Fruit fly (Drosophila melanogaster) whole organism, pupa: ENCODE measurements around the gene Cda5.

Experiments
- CG10348 ChIP-seq: fragments of 200-800 bp; sonication (Bioruptor generic); IDR thresholded peaks from 2 replicates; pipeline ENCODE4 v1.3.6; 2022; ENCODE audit warnings: missing biosample characterization, missing genetic modification characterization
- CG32121 ChIP-seq: fragments of 200-800 bp; sonication (Bioruptor generic); IDR thresholded peaks from 2 replicates; pipeline ENCODE4 v1.3.6; 2022; ENCODE audit warnings: missing biosample characterization, missing genetic modification characterization
- CG4496 ChIP-seq: fragments of 200-800 bp; sonication (Bioruptor generic); IDR thresholded peaks from 3 replicates; pipeline ENCODE4 v1.3.6; 2022; ENCODE audit warnings: missing biosample characterization, missing genetic modification characterization
- CG8159 ChIP-seq: fragments of 200-800 bp; sonication (Bioruptor generic); optimal IDR thresholded peaks from 3 replicates; lab custom pipeline; 2018; ENCODE audit warnings: missing biosample characterization, mild to moderate bottlenecking, missing genetic modification characterization, moderate library complexity
- CG8301 ChIP-seq: fragments of 200-800 bp; sonication (Bioruptor generic); optimal IDR thresholded peaks from 2 replicates; lab custom pipeline; 2018; ENCODE audit warnings: missing biosample characterization, mild to moderate bottlenecking, missing genetic modification characterization
- CG9948 ChIP-seq: fragments of 200-800 bp; sonication (Bioruptor generic); optimal IDR thresholded peaks from 2 replicates; lab custom pipeline; 2018; ENCODE audit warnings: missing biosample characterization, mild to moderate bottlenecking, missing genetic modification characterization, moderate library complexity
- D1 ChIP-seq: fragments of 200-800 bp; sonication (Bioruptor generic); optimal IDR thresholded peaks from 2 replicates; lab custom pipeline; 2018; ENCODE audit warnings: missing biosample characterization, mild to moderate bottlenecking, missing genetic modification characterization, moderate library complexity
- EcR ChIP-seq: fragments of 200-800 bp; sonication (Bioruptor generic); optimal IDR thresholded peaks from 3 replicates; lab custom pipeline; 2019; ENCODE audit warnings: missing biosample characterization, missing genetic modification characterization, mild to moderate bottlenecking, moderate library complexity, missing genetic modification reagents
- Pif1A ChIP-seq: fragments of 200-800 bp; sonication (Bioruptor generic); optimal IDR thresholded peaks from 3 replicates; lab custom pipeline; 2016; ENCODE audit warnings: missing biosample characterization, missing genetic modification characterization
- Snoo ChIP-seq: fragments of 200-800 bp; sonication (Bioruptor generic); optimal IDR thresholded peaks from 3 replicates; lab custom pipeline; 2017; ENCODE audit warnings: missing biosample characterization, mild to moderate bottlenecking, missing genetic modification characterization, inconsistent platforms
- rn ChIP-seq: fragments of 200-800 bp; sonication (Bioruptor generic); IDR thresholded peaks from 2 replicates; pipeline ENCODE4 v1.3.6; 2022; ENCODE audit warnings: missing biosample characterization, missing genetic modification characterization

DNA sequence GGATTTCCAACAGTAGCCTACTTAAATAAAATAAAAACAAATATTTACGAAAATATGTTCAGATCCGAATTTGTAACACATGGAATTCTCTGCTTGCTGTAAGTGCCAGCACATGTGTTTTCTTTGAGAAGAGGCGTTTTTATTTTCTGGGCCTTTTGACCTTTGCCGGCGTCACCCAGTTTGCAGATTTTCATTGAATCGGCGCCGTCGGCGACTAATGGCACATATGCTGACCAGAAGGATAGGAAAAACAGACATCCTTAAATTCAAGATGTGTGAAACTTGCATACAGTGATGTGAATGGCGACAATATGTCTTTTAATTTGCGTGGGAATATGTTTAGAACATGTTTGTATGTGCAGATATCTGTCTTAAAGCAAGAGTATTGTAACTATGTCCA is 24.9 kb upstream of the Cda5 start:
- TF ChIP-seq Snoo (tag; lab: Kevin White, UChicago) = no peak
- no peak for TF ChIP-seq EcR (GFP tag; lab: Kevin White, UChicago)
- no peak for TF ChIP-seq CG8301 (tag; lab: Kevin White, UChicago)
- no peak for TF ChIP-seq CG9948
- no peak for TF ChIP-seq CG4496 (GFP tag; lab: Robert Waterston, UW)
- TF ChIP-seq CG10348 (GFP tag; lab: Robert Waterston, UW) = no peak
- no peak for TF ChIP-seq D1 (tag; lab: Kevin White, UChicago)
- no peak for TF ChIP-seq rn (GFP tag; lab: Robert Waterston, UW)
- TF ChIP-seq CG8159 (tag; lab: Kevin White, UChicago) = no peak
- no peak for TF ChIP-seq CG32121 (GFP tag; lab: Robert Waterston, UW)
- no peak for TF ChIP-seq Pif1A (GFP tag; lab: Kevin White, UChicago)
